Worm (Caenorhabditis elegans) whole organism, young adult: ENCODE data around the gene fbxc-50.

Experiments used
- B0261.1 ChIP-seq: sonication (generic microtip); optimal IDR thresholded peaks from 2 replicates; lab custom pipeline; 2016; ENCODE audit warnings: mild to moderate bottlenecking, missing genetic modification characterization, moderate library complexity, missing compliant biosample characterization
- F57C9.4 ChIP-seq: sonication (generic microtip); optimal IDR thresholded peaks from 2 replicates; lab custom pipeline; 2017; ENCODE audit warnings: mild to moderate bottlenecking, missing genetic modification characterization, missing compliant biosample characterization
- T26A5.8 ChIP-seq: sonication (generic microtip); optimal IDR thresholded peaks from 2 replicates; lab custom pipeline; 2016; ENCODE audit warnings: missing genetic modification characterization, missing compliant biosample characterization
- ets-4 ChIP-seq: fragments of 200-800 bp; sonication (Bioruptor generic); optimal IDR thresholded peaks from 2 replicates; lab custom pipeline; 2018; ENCODE audit warnings: mild to moderate bottlenecking, missing genetic modification characterization, missing compliant biosample characterization
- hlh-26 ChIP-seq: fragments of 200-800 bp; sonication (Bioruptor generic); conservative IDR thresholded peaks from 2 replicates; pipeline ENCODE4 v1.3.6; 2022; ENCODE audit warnings: missing genetic modification reagents, missing genetic modification characterization, missing compliant biosample characterization
- madf-6 ChIP-seq: fragments of 200-800 bp; sonication (Bioruptor generic); IDR thresholded peaks from 2 replicates; pipeline ENCODE4 v1.3.6; 2022; ENCODE audit warnings: missing genetic modification reagents, missing genetic modification characterization, missing compliant biosample characterization
- pha-4 ChIP-seq: fragments of 150-350 bp; sonication (generic microtip); optimal IDR thresholded peaks from 2 replicates; lab custom pipeline; 2014; ENCODE audit warnings: missing biosample characterization, missing genetic modification reagents, missing genetic modification characterization
- tbx-9 ChIP-seq: sonication (generic microtip); optimal IDR thresholded peaks from 2 replicates; lab custom pipeline; 2016; ENCODE audit warnings: borderline replicate concordance, missing genetic modification characterization, inconsistent platforms, missing compliant biosample characterization
- zim-3 ChIP-seq: sonication (generic microtip); optimal IDR thresholded peaks from 2 replicates; lab custom pipeline; 2017; ENCODE audit warnings: mild to moderate bottlenecking, missing genetic modification characterization, moderate library complexity, missing compliant biosample characterization

DNA sequence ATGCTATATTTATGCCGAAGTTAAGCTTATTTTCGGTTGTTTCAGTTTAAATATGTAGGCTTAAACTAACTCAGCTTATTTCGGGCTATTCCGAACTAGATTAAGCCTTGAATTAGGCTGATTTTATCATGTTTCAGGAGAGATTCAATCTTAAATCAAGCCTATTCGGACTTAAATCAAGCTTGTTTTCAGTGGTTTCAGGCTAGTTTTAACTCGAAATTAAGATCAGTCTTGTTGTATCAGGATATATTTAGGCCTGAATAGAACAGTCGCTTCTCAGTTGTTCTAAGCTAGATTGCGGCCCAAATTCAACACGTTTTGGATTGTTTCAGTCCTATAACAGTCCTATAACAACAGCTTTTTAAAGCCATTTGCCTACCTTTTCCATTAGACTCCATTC, 3.9 kb upstream of the fbxc-50 start:
- no peak for TF ChIP-seq tbx-9 (tag; lab: Kevin White, UChicago)
- TF ChIP-seq F57C9.4 (tag; lab: Kevin White, UChicago): no peak
- TF ChIP-seq hlh-26 (GFP tag; lab: Robert Waterston, UW): no peak
- TF ChIP-seq T26A5.8 (tag; lab: Kevin White, UChicago): no peak
- TF ChIP-seq pha-4 (tag; lab: Kevin White, UChicago): no peak
- TF ChIP-seq madf-6: no peak
- TF ChIP-seq zim-3 (tag; lab: Kevin White, UChicago): no peak
- no peak for TF ChIP-seq B0261.1 (tag; lab: Kevin White, UChicago)
- no peak for TF ChIP-seq ets-4 (GFP tag; lab: Kevin White, UChicago)
